Worm (Caenorhabditis elegans) whole organism, mixed stage, embryonic: ENCODE measurements around the gene arle-14.

Experiments
- M03D4.4 ChIP-seq: sonication (generic microtip); optimal IDR thresholded peaks from 2 replicates; lab custom pipeline; 2017; ENCODE audit warnings: mild to moderate bottlenecking, missing genetic modification characterization, missing compliant biosample characterization
- bed-3 ChIP-seq: fragments of 200-800 bp; sonication (Bioruptor generic); optimal IDR thresholded peaks from 3 replicates; lab custom pipeline; 2018; ENCODE audit warnings: mild to moderate bottlenecking, missing genetic modification characterization, moderate library complexity, missing compliant biosample characterization
- blmp-1 ChIP-seq: fragments of 150-350 bp; optimal IDR thresholded peaks from 2 replicates; lab custom pipeline; 2014; ENCODE audit warnings: missing biosample characterization, missing genetic modification characterization
- ceh-39 ChIP-seq: fragments of 150-350 bp; optimal IDR thresholded peaks from 2 replicates; lab custom pipeline; 2014; ENCODE audit warnings: missing biosample characterization, missing genetic modification characterization
- ceh-43 ChIP-seq: fragments of 200-800 bp; sonication (Bioruptor generic); optimal IDR thresholded peaks from 2 replicates; lab custom pipeline; 2018; ENCODE audit warnings: mild to moderate bottlenecking, missing genetic modification characterization, moderate library complexity, missing compliant biosample characterization
- ceh-83 ChIP-seq: fragments of 200-800 bp; sonication (Bioruptor generic); optimal IDR thresholded peaks from 2 replicates; lab custom pipeline; 2018; ENCODE audit warnings: mild to moderate bottlenecking, missing genetic modification characterization, missing compliant biosample characterization
- ces-1 ChIP-seq: fragments of 150-350 bp; optimal IDR thresholded peaks from 2 replicates; lab custom pipeline; 2014; ENCODE audit warnings: missing biosample characterization, missing genetic modification reagents, missing genetic modification characterization
- drap-1 ChIP-seq: fragments of 200-800 bp; sonication (Bioruptor generic); optimal IDR thresholded peaks from 3 replicates; lab custom pipeline; 2018; ENCODE audit warnings: mild to moderate bottlenecking, missing genetic modification characterization, missing compliant biosample characterization
- elt-3 ChIP-seq: fragments of 150-350 bp; optimal IDR thresholded peaks from 2 replicates; lab custom pipeline; 2014; ENCODE audit warnings: missing biosample characterization, missing genetic modification characterization
- flh-1 ChIP-seq: fragments of 200-800 bp; sonication (Bioruptor generic); optimal IDR thresholded peaks from 2 replicates; lab custom pipeline; 2018; ENCODE audit warnings: mild to moderate bottlenecking, missing genetic modification characterization, moderate library complexity, missing compliant biosample characterization
- ham-2 ChIP-seq: fragments of 200-800 bp; sonication (Bioruptor generic); optimal IDR thresholded peaks from 2 replicates; lab custom pipeline; 2018; ENCODE audit warnings: mild to moderate bottlenecking, missing genetic modification characterization, missing compliant biosample characterization
- hlh-1 ChIP-seq: fragments of 150-350 bp; optimal IDR thresholded peaks from 2 replicates; lab custom pipeline; 2014; ENCODE audit warnings: missing biosample characterization, missing genetic modification reagents, missing genetic modification characterization
- lin-13 ChIP-seq: fragments of 150-350 bp; optimal IDR thresholded peaks from 2 replicates; lab custom pipeline; 2014; ENCODE audit warnings: missing biosample characterization, missing genetic modification characterization
- lin-32 ChIP-seq: fragments of 200-800 bp; sonication (Bioruptor generic); optimal IDR thresholded peaks from 2 replicates; lab custom pipeline; 2018; ENCODE audit warnings: mild to moderate bottlenecking, missing genetic modification characterization, missing compliant biosample characterization
- lsy-2 ChIP-seq: fragments of 150-350 bp; optimal IDR thresholded peaks from 2 replicates; lab custom pipeline; 2014; ENCODE audit warnings: missing biosample characterization, missing genetic modification characterization
- mab-5 ChIP-seq: fragments of 150-350 bp; optimal IDR thresholded peaks from 2 replicates; lab custom pipeline; 2014; ENCODE audit warnings: missing biosample characterization, missing genetic modification characterization
- mep-1 ChIP-seq: fragments of 150-350 bp; optimal IDR thresholded peaks from 2 replicates; lab custom pipeline; 2017; ENCODE audit warnings: missing biosample characterization, missing genetic modification reagents, missing genetic modification characterization, inconsistent platforms
- mls-2 ChIP-seq: sonication (generic microtip); optimal IDR thresholded peaks from 2 replicates; lab custom pipeline; 2016; ENCODE audit warnings: mild to moderate bottlenecking, missing genetic modification characterization, moderate library complexity, missing compliant biosample characterization
- nhr-2 ChIP-seq: fragments of 150-350 bp; optimal IDR thresholded peaks from 2 replicates; lab custom pipeline; 2014; ENCODE audit warnings: missing biosample characterization, missing genetic modification characterization
- nhr-237 ChIP-seq: fragments of 150-350 bp; optimal IDR thresholded peaks from 2 replicates; lab custom pipeline; 2014; ENCODE audit warnings: missing biosample characterization, missing genetic modification characterization
- nhr-28 ChIP-seq: fragments of 150-350 bp; optimal IDR thresholded peaks from 2 replicates; lab custom pipeline; 2014; ENCODE audit warnings: missing biosample characterization, missing genetic modification characterization
- nhr-76 ChIP-seq: sonication (generic microtip); optimal IDR thresholded peaks from 2 replicates; lab custom pipeline; 2017; ENCODE audit warnings: missing biosample characterization, missing genetic modification characterization
- pha-4 ChIP-seq: fragments of 150-350 bp; optimal IDR thresholded peaks from 2 replicates; lab custom pipeline; 2018; ENCODE audit warnings: missing biosample characterization, missing genetic modification reagents, missing genetic modification characterization
- sem-2 ChIP-seq: fragments of 200-800 bp; sonication (Bioruptor generic); optimal IDR thresholded peaks from 2 replicates; lab custom pipeline; 2018; ENCODE audit warnings: mild to moderate bottlenecking, missing genetic modification characterization, missing compliant biosample characterization
- snpc-4 ChIP-seq: fragments of 150-350 bp; optimal IDR thresholded peaks from 2 replicates; lab custom pipeline; 2014; ENCODE audit warnings: missing biosample characterization, missing genetic modification characterization
- sptf-1 ChIP-seq: sonication (generic microtip); optimal IDR thresholded peaks from 2 replicates; lab custom pipeline; 2017; ENCODE audit warnings: mild to moderate bottlenecking, missing genetic modification characterization, moderate library complexity, missing compliant biosample characterization
- tbx-8 ChIP-seq: fragments of 200-800 bp; sonication (Bioruptor generic); optimal IDR thresholded peaks from 2 replicates; lab custom pipeline; 2018; ENCODE audit warnings: mild to moderate bottlenecking, missing genetic modification characterization, moderate library complexity, missing compliant biosample characterization
- unc-120 ChIP-seq: sonication (generic microtip); optimal IDR thresholded peaks from 2 replicates; lab custom pipeline; 2017; ENCODE audit warnings: missing genetic modification characterization, missing compliant biosample characterization; ENCODE audit not compliant: poor library complexity, severe bottlenecking
- unc-62 ChIP-seq: fragments of 150-350 bp; optimal IDR thresholded peaks from 2 replicates; lab custom pipeline; 2014; ENCODE audit warnings: missing biosample characterization, missing genetic modification reagents, missing genetic modification characterization
- zip-8 ChIP-seq: fragments of 150-350 bp; optimal IDR thresholded peaks from 2 replicates; lab custom pipeline; 2014; ENCODE audit warnings: missing biosample characterization, missing genetic modification characterization
- ztf-11 ChIP-seq: fragments of 150-350 bp; optimal IDR thresholded peaks from 2 replicates; lab custom pipeline; 2014; ENCODE audit warnings: missing biosample characterization, missing genetic modification characterization

arle-14 gene

ce11 chrIII:5693736-5694135 is 1.0 kb downstream of the arle-14 start, which contains the start of gene B0336.13:
Gene B0336.13, plus strand, starts transcription at chrIII:5694036.
- TF ChIP-seq pha-4 (tag; lab: Kevin White, UChicago) = no peak
- TF ChIP-seq lin-13 (tag; lab: Kevin White, UChicago) = no peak
- TF ChIP-seq ztf-11 (tag; lab: Kevin White, UChicago) = no peak
- TF ChIP-seq bed-3 = no peak

DNA sequence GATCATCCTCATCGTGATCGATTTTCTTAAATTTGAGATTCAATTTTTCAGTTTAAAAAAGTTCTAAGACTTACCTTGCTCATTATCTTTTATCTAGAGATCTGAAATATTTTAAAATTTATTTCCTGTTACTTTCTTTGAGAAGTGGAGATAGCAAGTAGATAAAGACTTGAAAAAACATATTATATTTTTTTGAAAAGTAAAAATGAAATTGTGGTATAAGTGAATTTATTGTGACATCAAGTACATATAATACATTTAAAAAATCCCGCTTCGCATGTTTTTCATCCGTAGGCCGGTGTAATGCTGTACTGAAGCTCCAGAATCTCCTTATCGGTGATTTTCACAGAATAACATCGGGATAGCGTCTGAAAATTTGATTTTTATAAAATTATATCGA is 4.6 kb downstream of the arle-14 start, which contains the start of gene B0336.7:
Gene B0336.7, minus strand, starts transcription at position 101 of the 400 bp plus-strand sequence.
- TF ChIP-seq drap-1 (GFP tag; lab: Kevin White, UChicago) (no peak), tbx-8 (no peak), sptf-1 (tag; lab: Kevin White, UChicago) (no peak), zip-8 (tag; lab: Kevin White, UChicago) (no peak), ceh-43 (GFP tag; lab: Kevin White, UChicago) (no peak), snpc-4 (tag; lab: Kevin White, UChicago) (no peak), pha-4 (tag; lab: Kevin White, UChicago) (no peak), lin-32 (no peak), unc-62 (GFP tag; lab: Kevin White, UChicago) (no peak)

DNA sequence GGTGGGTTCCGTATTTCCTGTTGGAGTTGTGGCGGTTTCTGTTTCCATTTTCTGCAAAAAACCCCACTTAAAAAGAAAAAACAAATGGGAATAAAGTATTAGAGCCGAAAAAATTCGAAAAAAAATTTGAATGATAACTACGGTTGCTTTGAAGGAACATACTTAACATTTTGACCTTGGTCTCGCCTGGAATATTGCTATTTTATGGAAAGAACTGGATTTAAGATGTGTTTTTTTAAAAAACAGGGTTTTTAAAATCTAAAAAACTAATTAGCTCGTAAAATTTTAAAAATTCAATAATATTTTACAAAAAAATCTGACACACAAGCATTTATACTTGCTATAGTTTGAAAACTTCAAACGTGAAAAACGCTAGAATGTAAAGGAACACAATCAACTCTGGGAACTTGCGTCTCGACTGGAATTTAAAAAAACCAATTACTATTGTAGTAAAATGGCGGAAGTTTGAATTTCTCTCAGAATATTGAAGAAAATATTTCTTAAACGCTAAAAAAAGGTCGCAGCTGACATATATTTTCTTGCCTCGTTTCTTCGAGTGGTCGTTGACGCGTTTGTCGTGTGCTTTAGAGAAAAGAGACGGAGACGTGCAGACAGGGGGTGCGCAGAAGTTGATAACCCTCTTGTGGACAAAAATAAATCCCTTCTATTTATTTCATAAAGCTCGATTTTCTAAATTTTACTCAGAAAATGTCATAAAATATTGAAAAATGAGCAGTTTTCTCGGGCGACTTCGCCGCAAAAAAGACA is 5.4 kb downstream of the arle-14 start, which contains the start of the genes lgg-3 and rgs-5:
Gene lgg-3, minus strand, starts transcription at position 51 of the 768 bp plus-strand sequence.
Gene rgs-5, plus strand, starts transcription at position 593 of the 768 bp plus-strand sequence.
- TF ChIP-seq flh-1 (GFP tag; lab: Kevin White, UChicago) = no peak
- peak; percentile 31 for TF ChIP-seq lsy-2 (tag; lab: Kevin White, UChicago)
- TF ChIP-seq M03D4.4 (tag; lab: Kevin White, UChicago) = no peak
- TF ChIP-seq elt-3 (tag; lab: Kevin White, UChicago) = no peak
- peak; percentile 34 for TF ChIP-seq hlh-1
- no peak for TF ChIP-seq tbx-8
- TF ChIP-seq ces-1 (GFP tag; lab: Kevin White, UChicago) = peak; percentile 34
- no peak for TF ChIP-seq drap-1 (GFP tag; lab: Kevin White, UChicago)
- peak; percentile 64 for TF ChIP-seq mep-1 (tag; lab: Kevin White, UChicago)
- TF ChIP-seq, all 35 proteins: peak for 4

DNA sequence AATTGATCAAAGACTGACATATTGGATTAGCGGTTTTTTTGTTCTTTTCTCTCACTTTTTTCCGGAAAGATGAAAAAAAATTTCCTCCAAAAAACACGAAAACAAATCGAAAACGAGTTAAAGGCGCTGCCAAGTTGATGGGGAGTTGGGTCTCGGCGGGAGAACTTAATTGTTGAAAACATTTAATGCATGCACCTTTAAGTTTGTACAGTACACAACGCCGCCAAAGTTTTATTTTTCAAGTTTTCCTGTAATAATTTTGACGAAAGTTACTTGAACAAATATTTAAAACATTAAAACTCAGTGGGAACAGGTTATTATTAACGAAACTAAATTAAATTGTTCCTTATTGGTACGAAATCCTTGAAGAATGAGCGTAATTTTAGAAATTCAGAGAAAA is 8.8 kb downstream of the arle-14 start:
- TF ChIP-seq nhr-28 (tag; lab: Kevin White, UChicago) (no peak), elt-3 (tag; lab: Kevin White, UChicago) (no peak), lsy-2 (tag; lab: Kevin White, UChicago) (no peak), lin-32 (no peak), flh-1 (GFP tag; lab: Kevin White, UChicago) (no peak)

- TF ChIP-seq blmp-1 (no peak), lin-13 (tag; lab: Kevin White, UChicago) (no peak), nhr-76 (no peak)
Observed at ce11 chrIII:5705228-5705888, 12.7 kb downstream of the arle-14 start, which contains the start of gene swp-1. Gene swp-1, minus strand, starts transcription at chrIII:5705525.

DNA sequence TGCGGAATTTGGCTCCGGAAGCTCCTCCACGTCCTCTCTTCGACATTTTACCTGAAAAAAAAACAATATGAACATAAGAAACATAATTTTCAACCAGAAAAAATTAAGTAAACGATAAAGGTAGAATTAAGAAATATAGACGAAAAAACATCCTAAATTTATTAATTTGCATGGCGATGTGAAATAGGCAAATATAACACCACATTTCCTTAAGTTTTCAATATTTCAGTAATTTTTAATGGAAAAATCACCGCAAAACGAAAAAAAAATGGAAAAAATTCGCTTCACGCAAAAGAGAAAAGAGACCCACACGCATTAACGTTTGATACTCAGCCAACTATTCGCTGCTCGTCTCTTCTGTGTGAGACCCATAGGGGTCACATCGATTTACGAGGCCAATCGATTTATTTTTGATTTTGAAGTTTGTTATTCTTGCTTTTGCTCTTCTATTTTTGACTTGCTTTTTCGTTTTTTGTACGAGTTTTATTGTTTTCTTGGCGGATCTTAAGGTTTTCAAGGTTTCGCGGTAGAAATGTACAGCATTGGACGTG is 13.4 kb downstream of the arle-14 start, which contains the start of gene rpl-23:
Gene rpl-23, minus strand, starts transcription at position 51 of the 551 bp plus-strand sequence.
- peak; percentile 92 for TF ChIP-seq lin-13 (tag; lab: Kevin White, UChicago)
- TF ChIP-seq flh-1 (GFP tag; lab: Kevin White, UChicago) = no peak
- TF ChIP-seq ztf-11 (tag; lab: Kevin White, UChicago) = peak; percentile 37
- TF ChIP-seq nhr-237 (tag; lab: Kevin White, UChicago) = peak; percentile 94
- TF ChIP-seq nhr-76 = no peak
- TF ChIP-seq nhr-2 = no peak
- peak; percentile 62 for TF ChIP-seq sptf-1 (tag; lab: Kevin White, UChicago)
- peak; percentile 33 for TF ChIP-seq mls-2 (tag; lab: Kevin White, UChicago)
- TF ChIP-seq unc-120 = peak; percentile 92
- TF ChIP-seq snpc-4 (tag; lab: Kevin White, UChicago) = no peak
- peak; percentile 90 for TF ChIP-seq ces-1 (GFP tag; lab: Kevin White, UChicago)
- TF ChIP-seq ham-2 (GFP tag; lab: Kevin White, UChicago) = no peak
- TF ChIP-seq unc-62 (GFP tag; lab: Kevin White, UChicago) = peak; percentile 66
- TF ChIP-seq mep-1 (tag; lab: Kevin White, UChicago) = peak; percentile 98
- TF ChIP-seq pha-4 (tag; lab: Kevin White, UChicago) = peak; percentile 93
- TF ChIP-seq blmp-1 = no peak
- no peak for TF ChIP-seq sem-2
- no peak for TF ChIP-seq lin-32
- no peak for TF ChIP-seq bed-3
- TF ChIP-seq ceh-39 (tag; lab: Kevin White, UChicago) = peak; percentile 97
- peak; percentile 89 for TF ChIP-seq lsy-2 (tag; lab: Kevin White, UChicago)
- peak; percentile 90 for TF ChIP-seq hlh-1
- no peak for TF ChIP-seq ceh-83 (GFP tag; lab: Kevin White, UChicago)
- peak; percentile 12 for TF ChIP-seq elt-3 (tag; lab: Kevin White, UChicago)
- no peak for TF ChIP-seq M03D4.4 (tag; lab: Kevin White, UChicago)
- TF ChIP-seq mab-5 (tag; lab: Kevin White, UChicago) = peak; percentile 85
